Worm (Caenorhabditis elegans): ENCODE results near the gene clec-22.

DNA sequence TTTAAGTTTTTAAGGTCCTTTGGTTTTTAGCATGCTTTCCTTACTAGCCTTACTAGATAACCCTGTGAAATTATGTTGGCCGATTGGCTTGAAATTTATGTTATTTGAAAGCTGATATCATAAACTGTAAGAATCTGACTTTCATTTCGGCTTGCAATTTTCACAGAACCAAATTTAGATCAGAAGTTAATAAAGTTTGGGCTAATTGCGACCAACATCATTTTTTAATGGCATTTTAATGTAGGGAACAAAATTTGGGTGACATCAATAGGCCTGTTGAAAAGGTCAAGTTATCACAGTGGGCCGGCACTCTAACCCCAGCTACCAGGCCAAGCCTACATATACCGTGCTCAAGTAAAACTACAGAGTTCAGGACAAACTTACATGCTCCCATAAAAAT, 26.9 kb upstream of the clec-22 start:
- TF ChIP-seq nhr-6 (tag; optimal IDR thresholded peaks at IDR 0.05), result no peak
- no peak for TF ChIP-seq sem-4 (tag; optimal IDR thresholded peaks at IDR 0.05)
- TF ChIP-seq ZK546.5 (tag; optimal IDR thresholded peaks at IDR 0.05), result no peak
- TF ChIP-seq alr-1 (tag; optimal IDR thresholded peaks at IDR 0.05), result no peak
- TF ChIP-seq nhr-12 (tag; optimal IDR thresholded peaks at IDR 0.05), result no peak
- no peak for TF ChIP-seq unc-62 (GFP tag; optimal IDR thresholded peaks at IDR 0.05)
- no peak for TF ChIP-seq lin-11 (tag; optimal IDR thresholded peaks at IDR 0.05)
- TF ChIP-seq mdl-1 (tag; optimal IDR thresholded peaks at IDR 0.05), result no peak
- TF ChIP-seq nhr-25 (tag; optimal IDR thresholded peaks at IDR 0.05), result no peak
- TF ChIP-seq Y55F3AM.14 (GFP tag; optimal IDR thresholded peaks at IDR 0.05), result no peak
- TF ChIP-seq mab-5 (tag; optimal IDR thresholded peaks at IDR 0.05), result no peak
- TF ChIP-seq nhr-10 (tag; optimal IDR thresholded peaks at IDR 0.05), result no peak
- no peak for TF ChIP-seq sma-9 (GFP tag; optimal IDR thresholded peaks at IDR 0.05)
- TF ChIP-seq sma-9 (tag; optimal IDR thresholded peaks at IDR 0.05), result no peak
- TF ChIP-seq ztf-4 (tag; optimal IDR thresholded peaks at IDR 0.05), result no peak
